Fruit fly (Drosophila melanogaster) whole organism, prepupa: ENCODE measurements around the gene CG16959.
A peak's percentile ranks its signal among the peaks of the same experiment; 100 is the strongest.

Source experiments
- Blimp-1 ChIP-seq: fragments of 200-800 bp; sonication (Bioruptor generic); optimal IDR thresholded peaks from 3 replicates; lab custom pipeline; 2017; ENCODE audit warnings: missing biosample characterization, missing genetic modification characterization, mild to moderate bottlenecking, moderate library complexity, missing genetic modification reagents
- CG10669 ChIP-seq: fragments of 200-800 bp; sonication (Bioruptor generic); optimal IDR thresholded peaks from 3 replicates; lab custom pipeline; 2018; ENCODE audit warnings: missing biosample characterization, mild to moderate bottlenecking, missing genetic modification characterization, moderate library complexity
- CG11294 ChIP-seq: fragments of 200-800 bp; sonication (Bioruptor generic); IDR thresholded peaks from 2 replicates; pipeline ENCODE4 v1.3.6; 2022; ENCODE audit warnings: missing biosample characterization, missing genetic modification characterization
- CG16779 ChIP-seq: fragments of 200-800 bp; sonication (Bioruptor generic); optimal IDR thresholded peaks from 3 replicates; lab custom pipeline; 2017; ENCODE audit warnings: missing biosample characterization, mild to moderate bottlenecking, missing genetic modification characterization
- CG3032 ChIP-seq: fragments of 200-800 bp; optimal IDR thresholded peaks from 2 replicates; lab custom pipeline; 2019; ENCODE audit warnings: missing biosample characterization, mild to moderate bottlenecking, missing genetic modification characterization, moderate library complexity
- CG31627 ChIP-seq: fragments of 200-800 bp; sonication (Bioruptor generic); optimal IDR thresholded peaks from 3 replicates; lab custom pipeline; 2016; ENCODE audit warnings: missing biosample characterization, missing genetic modification characterization
- CG32006 ChIP-seq: fragments of 200-800 bp; sonication (Bioruptor generic); optimal IDR thresholded peaks from 3 replicates; lab custom pipeline; 2017; ENCODE audit warnings: missing biosample characterization, mild to moderate bottlenecking, missing genetic modification characterization
- CG6163 ChIP-seq: fragments of 200-800 bp; sonication (Bioruptor generic); IDR thresholded peaks from 3 replicates; pipeline ENCODE4 v1.3.6; 2022; ENCODE audit warnings: missing biosample characterization, missing genetic modification characterization
- CG6276 ChIP-seq: fragments of 200-800 bp; sonication (Bioruptor generic); optimal IDR thresholded peaks from 2 replicates; lab custom pipeline; 2017; ENCODE audit warnings: missing biosample characterization, mild to moderate bottlenecking, missing genetic modification characterization
- CG6808 ChIP-seq: fragments of 200-800 bp; sonication (Bioruptor generic); optimal IDR thresholded peaks from 3 replicates; lab custom pipeline; 2017; ENCODE audit warnings: missing biosample characterization, missing genetic modification characterization, mild to moderate bottlenecking, moderate library complexity, missing genetic modification reagents
- CG6854 ChIP-seq: fragments of 200-800 bp; sonication (Bioruptor generic); optimal IDR thresholded peaks from 2 replicates; lab custom pipeline; 2017; ENCODE audit warnings: missing biosample characterization, mild to moderate bottlenecking, missing genetic modification characterization
- Eip78C ChIP-seq: fragments of 200-800 bp; sonication (Bioruptor generic); peaks from one replicate; lab custom pipeline; 2016; ENCODE audit warnings: missing biosample characterization, missing genetic modification characterization
- Ets96B ChIP-seq: fragments of 200-800 bp; optimal IDR thresholded peaks from 2 replicates; lab custom pipeline; 2019; ENCODE audit warnings: missing biosample characterization, mild to moderate bottlenecking, missing genetic modification characterization, moderate library complexity
- Hr38 ChIP-seq: sonication (Bioruptor generic); optimal IDR thresholded peaks from 2 replicates; lab custom pipeline; 2016; ENCODE audit warnings: missing biosample characterization, missing genetic modification characterization
- Lpt ChIP-seq: fragments of 200-800 bp; sonication (Bioruptor generic); optimal IDR thresholded peaks from 3 replicates; lab custom pipeline; 2016; ENCODE audit warnings: missing biosample characterization, missing genetic modification characterization
- Met ChIP-seq: fragments of 200-800 bp; sonication (Bioruptor generic); optimal IDR thresholded peaks from 3 replicates; lab custom pipeline; 2016; ENCODE audit warnings: missing biosample characterization, missing genetic modification characterization
- Smox ChIP-seq: fragments of 200-800 bp; sonication (Bioruptor generic); optimal IDR thresholded peaks from 3 replicates; lab custom pipeline; 2016; ENCODE audit warnings: missing biosample characterization, missing genetic modification characterization
- Sox102F ChIP-seq: fragments of 200-800 bp; sonication (Bioruptor generic); optimal IDR thresholded peaks from 2 replicates; lab custom pipeline; 2016; ENCODE audit warnings: missing biosample characterization, mild to moderate bottlenecking, missing genetic modification characterization
- Sox14 ChIP-seq: fragments of 200-800 bp; sonication (Bioruptor generic); optimal IDR thresholded peaks from 3 replicates; lab custom pipeline; 2016; ENCODE audit warnings: missing biosample characterization, missing genetic modification characterization
- achi ChIP-seq: fragments of 200-800 bp; sonication (Bioruptor generic); optimal IDR thresholded peaks from 3 replicates; lab custom pipeline; 2016; ENCODE audit warnings: missing biosample characterization, missing genetic modification characterization
- dac ChIP-seq: fragments of 200-800 bp; sonication (Bioruptor generic); optimal IDR thresholded peaks from 2 replicates; lab custom pipeline; 2017; ENCODE audit warnings: missing biosample characterization, mild to moderate bottlenecking, missing genetic modification characterization
- eg ChIP-seq: fragments of 200-800 bp; sonication (Bioruptor generic); IDR thresholded peaks from 3 replicates; pipeline ENCODE4 v1.3.6; 2022; ENCODE audit warnings: missing biosample characterization, missing genetic modification characterization
- esn ChIP-seq: fragments of 200-800 bp; sonication (Bioruptor generic); optimal IDR thresholded peaks from 2 replicates; lab custom pipeline; 2016; ENCODE audit warnings: missing biosample characterization, mild to moderate bottlenecking, missing genetic modification characterization, moderate library complexity
- fd59A ChIP-seq: fragments of 200-800 bp; sonication (Bioruptor generic); optimal IDR thresholded peaks from 2 replicates; lab custom pipeline; 2017; ENCODE audit warnings: missing biosample characterization, mild to moderate bottlenecking, missing genetic modification characterization, missing genetic modification reagents
- fkh ChIP-seq: fragments of 200-800 bp; sonication (Bioruptor generic); optimal IDR thresholded peaks from 3 replicates; lab custom pipeline; 2017; ENCODE audit warnings: missing biosample characterization, mild to moderate bottlenecking, missing genetic modification characterization, moderate library complexity
- lz ChIP-seq: fragments of 200-800 bp; sonication (Bioruptor generic); optimal IDR thresholded peaks from 3 replicates; lab custom pipeline; 2016; ENCODE audit warnings: missing biosample characterization, missing genetic modification characterization
- net ChIP-seq: fragments of 200-800 bp; sonication (Bioruptor generic); optimal IDR thresholded peaks from 3 replicates; lab custom pipeline; 2016; ENCODE audit warnings: missing biosample characterization, missing genetic modification characterization
- pdm3 ChIP-seq: fragments of 200-800 bp; sonication (Bioruptor generic); optimal IDR thresholded peaks from 3 replicates; lab custom pipeline; 2016; ENCODE audit warnings: missing biosample characterization, missing genetic modification characterization
- ss ChIP-seq, 2 experiments: fragments of 200-800 bp; sonication (Bioruptor generic); optimal IDR thresholded peaks; 2 replicates in 1 of 2; 3 replicates in 1 of 2; lab custom pipeline; 2017 to 2018; ENCODE audit warnings: mild to moderate bottlenecking in 2 of 2, missing biosample characterization in 2 of 2, missing genetic modification characterization in 2 of 2, moderate library complexity in 1 of 2
- svp ChIP-seq: fragments of 200-800 bp; sonication (Bioruptor generic); peaks from one replicate; lab custom pipeline; 2016; ENCODE audit warnings: missing biosample characterization, missing genetic modification characterization

CG16959 gene

DNA sequence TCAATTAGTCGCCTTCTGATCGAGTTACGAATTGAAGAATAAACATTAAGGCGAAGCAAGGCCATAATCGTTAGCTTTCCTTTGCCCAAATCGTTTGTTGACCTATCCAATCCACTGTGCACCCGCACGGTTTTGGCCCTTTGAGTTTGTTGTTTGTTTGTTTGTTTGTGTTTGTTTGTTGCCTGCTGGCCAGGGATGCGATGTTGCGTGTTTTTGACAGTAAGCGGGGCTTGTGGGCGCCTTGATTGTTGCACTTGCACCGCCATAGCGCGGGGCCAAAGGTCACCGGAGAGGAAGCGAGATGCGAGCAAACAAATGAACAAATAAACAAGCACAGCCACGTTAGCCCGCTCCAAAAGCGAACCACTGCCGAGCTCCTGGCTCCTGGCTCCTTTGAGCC is 44.7 kb upstream of the CG16959 start:
- TF ChIP-seq Hr38 (GFP tag; lab: Kevin White, UChicago), result no peak
- TF ChIP-seq fkh (GFP tag; lab: Kevin White, UChicago), result peak; percentile 46

DNA sequence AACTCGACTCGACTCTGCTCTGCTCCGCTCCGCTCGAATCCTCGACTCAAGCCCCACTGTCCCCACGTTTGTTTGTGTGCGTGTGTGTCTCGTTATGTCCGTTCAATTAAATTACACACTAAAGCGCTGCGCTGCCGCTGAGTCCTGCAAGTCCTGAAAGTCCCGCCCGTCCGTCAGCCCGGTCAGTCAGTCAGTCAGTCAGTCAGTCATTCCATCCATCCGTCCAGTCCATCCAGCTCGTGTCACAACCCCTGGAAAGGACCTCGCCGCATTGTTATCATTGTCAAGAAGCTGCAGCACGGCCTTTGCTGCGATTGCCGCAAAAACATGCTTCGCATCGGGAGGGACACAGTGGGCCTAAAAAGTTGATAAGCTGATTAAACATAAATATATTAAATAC is 43.9 kb upstream of the CG16959 start:
- TF ChIP-seq Eip78C, result no peak
- no peak for TF ChIP-seq achi (GFP tag; lab: Kevin White, UChicago)
- TF ChIP-seq CG10669, result no peak
- no peak for TF ChIP-seq CG6163 (GFP tag; lab: Robert Waterston, UW)
- TF ChIP-seq pdm3 (GFP tag; lab: Kevin White, UChicago), result no peak
- TF ChIP-seq Sox102F (GFP tag; lab: Kevin White, UChicago), result no peak
- TF ChIP-seq Lpt (GFP tag; lab: Kevin White, UChicago), result no peak
- TF ChIP-seq svp (GFP tag; lab: Kevin White, UChicago), result no peak
- TF ChIP-seq CG6276 (GFP tag; lab: Kevin White, UChicago), result no peak
- no peak for TF ChIP-seq CG31627 (GFP tag; lab: Kevin White, UChicago)
- no peak for TF ChIP-seq Sox14 (GFP tag; lab: Kevin White, UChicago)
- TF ChIP-seq CG16779, result no peak
- TF ChIP-seq dac (GFP tag; lab: Kevin White, UChicago), result no peak
- no peak for TF ChIP-seq Met (GFP tag; lab: Kevin White, UChicago)
- TF ChIP-seq lz (GFP tag; lab: Kevin White, UChicago), result no peak
- TF ChIP-seq Smox (GFP tag; lab: Kevin White, UChicago), result no peak
- no peak for TF ChIP-seq fd59A (GFP tag; lab: Kevin White, UChicago)
- TF ChIP-seq ss (GFP tag; optimal IDR thresholded peaks at IDR 0.05; lab: Kevin White, UChicago), result no peak

DNA sequence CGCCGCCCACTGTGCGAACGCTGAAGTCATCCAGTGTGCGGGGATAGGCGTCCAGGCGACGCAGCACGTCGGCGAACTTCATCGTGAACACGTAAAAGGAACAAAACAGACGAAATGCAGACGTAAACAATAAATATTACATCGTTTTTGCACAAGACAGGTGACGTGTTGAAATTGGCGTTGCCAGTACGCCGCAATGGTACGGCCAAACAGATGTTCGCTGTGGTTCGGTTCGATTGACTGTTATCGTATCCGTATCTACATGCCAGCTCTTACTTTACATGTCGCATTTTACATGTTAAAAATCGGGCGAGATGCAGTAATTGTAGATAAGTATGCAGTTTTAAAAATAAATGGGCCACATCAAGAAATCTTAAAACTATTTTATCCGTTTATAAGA is 38.3 kb upstream of the CG16959 start, which contains the start of gene CG7011:
CG7011 (minus strand) TSS at position 215 of the 400 bp plus-strand sequence.
- TF ChIP-seq Blimp-1 (no peak), achi (GFP tag; lab: Kevin White, UChicago) (peak; percentile 5), Eip78C (peak; percentile 54), fkh (GFP tag; lab: Kevin White, UChicago) (no peak)
- TF ChIP-seq, all 60 proteins: peak for 2

DNA sequence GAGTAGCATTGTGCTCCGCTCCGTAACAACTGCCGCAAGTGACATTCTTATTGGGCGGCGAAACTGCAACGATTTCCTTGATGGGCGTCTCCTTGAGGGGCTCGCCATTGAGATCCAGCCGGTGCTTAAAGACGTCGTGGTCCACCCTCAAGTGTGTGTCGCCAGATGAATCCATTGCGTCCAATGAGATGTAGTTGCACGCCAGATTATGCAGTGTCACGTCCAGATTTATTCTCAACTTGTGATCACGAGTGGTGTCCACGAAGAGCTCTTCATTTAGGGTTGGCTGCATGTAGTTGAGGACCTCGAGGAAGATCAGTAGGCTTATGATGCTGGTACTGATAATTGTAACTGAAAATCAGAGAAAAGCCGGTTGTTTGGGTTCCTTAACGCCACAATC is 37.9 kb upstream of the CG16959 start:
- no peak for TF ChIP-seq svp (GFP tag; lab: Kevin White, UChicago)
- TF ChIP-seq CG3032, result no peak
- TF ChIP-seq net (GFP tag; lab: Kevin White, UChicago), result no peak
- TF ChIP-seq eg (GFP tag; lab: Robert Waterston, UW), result no peak
- TF ChIP-seq fd59A (GFP tag; lab: Kevin White, UChicago), result no peak
- no peak for TF ChIP-seq CG32006 (GFP tag; lab: Kevin White, UChicago)
- TF ChIP-seq CG6854 (GFP tag; lab: Kevin White, UChicago), result no peak
- no peak for TF ChIP-seq CG6808 (GFP tag; lab: Kevin White, UChicago)
- no peak for TF ChIP-seq CG11294 (GFP tag; lab: Robert Waterston, UW)

DNA sequence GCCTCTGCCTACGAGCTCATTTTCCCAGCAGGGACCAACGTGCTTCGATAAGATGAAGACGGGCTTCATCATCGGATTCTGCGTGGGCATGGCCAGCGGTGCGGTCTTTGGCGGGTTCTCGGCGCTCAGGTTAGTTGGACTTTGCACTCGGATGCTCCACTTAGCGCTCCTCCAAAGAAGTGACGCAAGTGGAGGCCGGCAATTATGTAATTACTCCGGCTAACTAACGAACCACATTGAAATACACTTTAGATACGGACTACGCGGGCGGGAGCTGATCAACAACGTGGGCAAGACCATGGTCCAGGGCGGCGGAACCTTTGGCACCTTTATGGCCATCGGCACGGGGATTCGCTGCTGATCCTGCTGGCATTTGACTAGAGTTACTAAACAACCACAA is 36.9 kb upstream of the CG16959 start:
- no peak for TF ChIP-seq CG6163 (GFP tag; lab: Robert Waterston, UW)
- no peak for TF ChIP-seq Lpt (GFP tag; lab: Kevin White, UChicago)
- TF ChIP-seq Ets96B, result no peak
- no peak for TF ChIP-seq CG10669
- TF ChIP-seq, all 60 proteins: peak for 0

DNA sequence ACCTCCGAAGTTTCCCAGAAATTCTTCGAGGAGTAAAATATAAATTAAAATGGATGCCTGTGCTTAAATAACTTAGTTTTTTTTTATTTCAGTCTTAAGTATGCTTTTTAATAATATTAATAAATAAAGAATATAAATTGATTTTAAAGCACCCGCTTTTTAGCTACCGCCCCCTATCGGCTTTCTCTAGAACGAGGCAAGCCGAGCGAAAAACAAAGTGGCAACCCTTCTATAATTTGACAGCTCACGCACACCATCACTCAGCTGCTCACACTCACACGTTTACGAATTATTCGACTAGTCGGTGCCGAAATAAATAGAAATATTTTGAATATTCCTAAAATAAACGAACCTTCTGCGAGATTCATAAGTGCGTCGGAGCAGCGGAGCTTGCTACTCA is 36.4 kb upstream of the CG16959 start, which contains the start of gene CG6878:
CG6878 (plus strand) TSS at position 269 of the 400 bp plus-strand sequence.
- TF ChIP-seq Eip78C (peak; percentile 59), esn (peak; percentile 9), CG16779 (no peak), achi (GFP tag; lab: Kevin White, UChicago) (peak; percentile 100)
